Worm (Caenorhabditis elegans): ENCODE data around the gene mth-2.

mth-2 gene

DNA sequence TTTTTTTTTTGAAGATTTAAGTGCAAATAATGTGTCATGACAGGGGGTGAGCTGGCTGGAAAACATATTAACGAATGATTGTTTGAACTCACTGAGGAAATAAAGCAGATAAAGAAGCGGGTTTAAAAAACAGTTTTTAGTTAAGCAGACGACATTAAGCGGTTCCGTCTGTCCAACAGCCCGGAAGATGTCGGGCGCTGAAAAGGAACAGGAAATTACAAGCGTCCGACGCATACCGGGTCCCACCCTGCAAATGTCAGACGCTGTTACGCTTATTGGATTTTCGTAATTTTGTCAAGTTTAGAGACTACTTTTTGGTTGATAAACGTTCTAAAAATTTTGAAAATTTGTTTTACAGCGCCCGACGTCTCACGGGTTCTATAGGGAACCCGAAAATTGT, 34.5 kb downstream of the mth-2 start:
- TF ChIP-seq nfya-1 (tag; optimal IDR thresholded peaks at IDR 0.05; ENCODE audit: insufficient read depth) (no peak), fos-1 (tag; optimal IDR thresholded peaks at IDR 0.05) (no peak), nhr-237 (tag; optimal IDR thresholded peaks at IDR 0.05) (no peak), mdl-1 (tag; optimal IDR thresholded peaks at IDR 0.05) (no peak), daf-12 (tag; optimal IDR thresholded peaks at IDR 0.05) (no peak), ztf-11 (tag; optimal IDR thresholded peaks at IDR 0.05) (no peak), pha-4 (tag; optimal IDR thresholded peaks at IDR 0.05) (no peak), elt-1 (tag; optimal IDR thresholded peaks at IDR 0.05) (no peak), lin-15B (tag; optimal IDR thresholded peaks at IDR 0.05) (no peak), snpc-4 (tag; optimal IDR thresholded peaks at IDR 0.05) (no peak), tbx-2 (tag; optimal IDR thresholded peaks at IDR 0.05) (no peak), ceh-9 (tag; optimal IDR thresholded peaks at IDR 0.05) (no peak), aly-2 (tag; optimal IDR thresholded peaks at IDR 0.05) (no peak), lsy-12 (tag; optimal IDR thresholded peaks at IDR 0.05) (no peak), zag-1 (tag; optimal IDR thresholded peaks at IDR 0.05) (no peak), ama-1 (optimal IDR thresholded peaks at IDR 0.05) (no peak), skn-1 (tag; optimal IDR thresholded peaks at IDR 0.05) (no peak)

DNA sequence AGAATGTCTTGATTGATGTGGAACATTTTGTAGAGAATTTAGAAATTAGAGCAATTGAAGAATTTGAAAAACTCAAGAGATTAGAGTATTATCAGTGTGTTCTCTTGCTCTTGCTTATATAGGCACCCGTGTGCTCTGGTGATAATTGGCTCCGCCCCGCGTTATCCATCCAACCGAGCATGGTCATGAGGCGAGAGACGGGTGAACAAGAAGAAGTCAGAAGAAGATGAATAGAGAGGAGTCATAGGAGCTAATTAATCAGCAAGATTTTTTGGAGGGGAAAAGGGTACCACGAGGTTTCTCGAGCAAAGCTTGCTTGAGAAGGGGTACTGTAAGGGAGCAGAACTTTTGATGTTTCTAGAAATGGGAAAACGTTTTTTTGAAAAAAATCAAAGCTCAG, 36.3 kb downstream of the mth-2 start:
- no peak for TF ChIP-seq nhr-77 (tag; optimal IDR thresholded peaks at IDR 0.05)
- no peak for TF ChIP-seq nhr-23 (tag; optimal IDR thresholded peaks at IDR 0.05)
- TF ChIP-seq lin-39 (tag; optimal IDR thresholded peaks at IDR 0.05) = no peak
- TF ChIP-seq skn-1 (tag; optimal IDR thresholded peaks at IDR 0.05) = no peak
- no peak for TF ChIP-seq aly-2 (tag; optimal IDR thresholded peaks at IDR 0.05)
- no peak for TF ChIP-seq ceh-82 (tag; optimal IDR thresholded peaks at IDR 0.05)

DNA sequence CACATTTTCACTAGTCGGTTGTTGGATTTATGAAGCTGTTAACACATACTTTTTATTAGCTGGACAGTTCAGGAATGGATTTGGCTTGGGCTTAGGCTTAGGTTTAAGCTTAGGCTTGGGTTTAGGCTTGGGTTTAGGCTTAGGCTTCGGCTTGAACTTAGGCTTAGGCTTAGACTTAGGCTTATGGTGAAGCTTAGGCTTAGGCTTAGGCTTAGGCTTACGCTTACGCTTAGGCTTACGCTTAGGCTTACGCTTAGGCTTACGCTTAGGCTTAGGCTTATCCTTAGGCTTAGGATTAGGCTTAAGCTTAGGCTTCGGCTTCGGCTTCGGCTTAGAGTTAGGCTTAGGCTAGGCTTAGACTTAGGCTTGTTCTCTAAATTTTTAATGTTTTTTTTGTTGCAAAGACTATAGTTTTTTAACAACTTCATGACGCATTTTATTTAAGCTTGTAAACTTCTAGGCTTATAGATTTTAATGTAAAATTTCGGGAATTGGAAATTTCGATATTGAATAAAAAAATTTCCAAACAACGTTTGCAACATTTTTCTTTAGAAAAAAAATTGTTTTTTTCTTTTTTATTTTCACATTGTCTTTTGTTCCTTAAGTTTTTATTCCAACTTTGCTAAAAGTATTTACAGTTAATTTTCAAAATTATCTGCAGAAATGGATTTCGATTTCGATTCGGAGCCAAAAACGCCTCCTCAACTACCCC, 38.8 kb downstream of the mth-2 start, which contains the start of gene R03H10.2:
R03H10.2 (plus strand) TSS at position 662 of the 712 bp plus-strand sequence.
- TF ChIP-seq pqm-1 (tag; optimal IDR thresholded peaks at IDR 0.05) (no peak), hmg-11 (tag; optimal IDR thresholded peaks at IDR 0.05) (no peak)

DNA sequence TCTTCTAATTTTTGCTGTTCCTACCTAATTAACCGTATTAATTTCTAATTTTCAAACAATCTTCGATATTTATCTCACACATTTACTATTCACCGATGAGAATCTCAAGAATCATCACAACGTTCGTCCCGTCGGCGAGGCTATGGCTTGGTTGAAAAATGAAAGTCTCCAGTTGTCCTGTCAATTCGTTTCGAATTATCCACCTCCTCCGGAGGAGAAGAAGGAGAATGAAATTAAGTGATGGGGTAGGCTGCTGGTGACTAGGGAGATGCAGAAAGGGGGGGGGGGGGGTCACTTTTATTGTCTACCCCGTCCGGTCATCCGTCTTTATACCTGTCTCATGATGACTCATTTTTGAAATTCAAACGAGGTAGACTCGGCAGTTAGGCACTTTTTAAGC, 41.2 kb downstream of the mth-2 start:
- TF ChIP-seq egl-27 (tag; optimal IDR thresholded peaks at IDR 0.05) (no peak), nhr-23 (tag; optimal IDR thresholded peaks at IDR 0.05) (no peak), tbx-2 (tag; optimal IDR thresholded peaks at IDR 0.05) (no peak), mml-1 (tag; optimal IDR thresholded peaks at IDR 0.05) (no peak), daf-12 (tag; optimal IDR thresholded peaks at IDR 0.05) (no peak), ama-1 (optimal IDR thresholded peaks at IDR 0.05) (no peak), fkh-10 (GFP tag; optimal IDR thresholded peaks at IDR 0.05) (no peak), ztf-4 (tag; optimal IDR thresholded peaks at IDR 0.05) (no peak), skn-1 (tag; optimal IDR thresholded peaks at IDR 0.05) (no peak), egl-5 (tag; optimal IDR thresholded peaks at IDR 0.05) (no peak), nhr-28 (tag; optimal IDR thresholded peaks at IDR 0.05) (no peak), hmg-11 (tag; optimal IDR thresholded peaks at IDR 0.05) (no peak), unc-39 (tag; optimal IDR thresholded peaks at IDR 0.05) (no peak), fkh-2 (tag; optimal IDR thresholded peaks at IDR 0.05) (no peak), aly-2 (tag; optimal IDR thresholded peaks at IDR 0.05) (no peak), ceh-28 (tag; optimal IDR thresholded peaks at IDR 0.05) (no peak), lsy-12 (tag; optimal IDR thresholded peaks at IDR 0.05) (no peak)

DNA sequence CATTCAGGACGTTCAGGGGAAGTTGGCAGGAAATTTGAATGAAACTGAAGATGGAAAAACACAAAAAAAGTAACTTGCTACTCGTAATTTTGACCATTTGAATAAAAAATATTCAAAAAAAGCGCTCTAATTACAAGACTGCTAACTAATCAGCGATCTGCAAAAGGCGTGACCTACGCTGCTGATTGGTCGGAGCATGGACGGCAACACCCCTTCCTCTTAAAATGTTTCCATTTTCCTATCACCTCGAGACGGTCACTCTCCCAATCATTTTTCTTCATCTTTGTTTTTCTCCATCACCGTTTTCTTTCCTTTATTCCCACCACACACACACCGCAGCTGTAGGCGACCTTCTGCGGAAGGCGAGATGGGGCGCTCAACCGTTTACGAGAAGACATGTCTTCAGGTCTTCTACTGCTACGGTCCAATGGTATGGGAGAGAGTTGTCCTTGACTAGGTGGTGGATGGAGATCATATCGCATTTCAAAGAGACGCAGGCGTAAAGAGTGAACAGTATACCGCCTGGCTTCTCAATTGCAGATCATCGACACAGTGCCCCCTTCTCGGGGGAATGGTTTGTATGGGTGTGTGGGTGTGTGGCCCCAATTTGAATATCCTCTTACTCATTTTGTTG, 42.5 kb downstream of the mth-2 start:
- no peak for TF ChIP-seq unc-39 (tag; optimal IDR thresholded peaks at IDR 0.05)
- TF ChIP-seq zag-1 (tag; optimal IDR thresholded peaks at IDR 0.05) = no peak
- no peak for TF ChIP-seq pha-4 (tag; optimal IDR thresholded peaks at IDR 0.05)
- TF ChIP-seq jun-1 (tag; optimal IDR thresholded peaks at IDR 0.05) = no peak
- no peak for TF ChIP-seq fkh-10 (GFP tag; optimal IDR thresholded peaks at IDR 0.05)
- TF ChIP-seq unc-62 (GFP tag; optimal IDR thresholded peaks at IDR 0.05) = no peak
- TF ChIP-seq egl-5 (tag; optimal IDR thresholded peaks at IDR 0.05) = no peak
- peak; percentile 59 for TF ChIP-seq nhr-23 (tag; optimal IDR thresholded peaks at IDR 0.05)
- TF ChIP-seq nhr-11 (tag; optimal IDR thresholded peaks at IDR 0.05) = no peak
- TF ChIP-seq tbx-2 (tag; optimal IDR thresholded peaks at IDR 0.05) = no peak
- TF ChIP-seq nfya-1 (tag; optimal IDR thresholded peaks at IDR 0.05; ENCODE audit: insufficient read depth) = peak; percentile 67
- TF ChIP-seq fos-1 (tag; optimal IDR thresholded peaks at IDR 0.05) = no peak
- no peak for TF ChIP-seq nhr-43 (tag; optimal IDR thresholded peaks at IDR 0.05; ENCODE audit: poor library complexity, severe bottlenecking)
- TF ChIP-seq ztf-4 (tag; optimal IDR thresholded peaks at IDR 0.05) = no peak
- no peak for TF ChIP-seq nhr-12 (tag; optimal IDR thresholded peaks at IDR 0.05)
- no peak for TF ChIP-seq nhr-77 (tag; optimal IDR thresholded peaks at IDR 0.05)
- no peak for TF ChIP-seq aly-2 (tag; optimal IDR thresholded peaks at IDR 0.05)
- TF ChIP-seq ceh-82 (tag; optimal IDR thresholded peaks at IDR 0.05) = no peak
- no peak for TF ChIP-seq ama-1 (optimal IDR thresholded peaks at IDR 0.05)
- no peak for TF ChIP-seq mml-1 (tag; optimal IDR thresholded peaks at IDR 0.05)
- TF ChIP-seq elt-1 (tag; optimal IDR thresholded peaks at IDR 0.05) = peak; percentile 46
- TF ChIP-seq nhr-76 (tag; optimal IDR thresholded peaks at IDR 0.05) = no peak
- TF ChIP-seq hmg-11 (tag; optimal IDR thresholded peaks at IDR 0.05) = no peak
- no peak for TF ChIP-seq egl-27 (tag; optimal IDR thresholded peaks at IDR 0.05)
- TF ChIP-seq lin-39 (tag; optimal IDR thresholded peaks at IDR 0.05) = no peak
- no peak for TF ChIP-seq pqm-1 (tag; optimal IDR thresholded peaks at IDR 0.05)
- no peak for TF ChIP-seq nhr-28 (tag; optimal IDR thresholded peaks at IDR 0.05)
- no peak for TF ChIP-seq ceh-9 (tag; optimal IDR thresholded peaks at IDR 0.05)
- TF ChIP-seq nhr-25 (tag; optimal IDR thresholded peaks at IDR 0.05) = peak; percentile 94
